Comparison of ENCODE assay signal across 5 fruit fly cellular contexts in the genomic region with DNA sequence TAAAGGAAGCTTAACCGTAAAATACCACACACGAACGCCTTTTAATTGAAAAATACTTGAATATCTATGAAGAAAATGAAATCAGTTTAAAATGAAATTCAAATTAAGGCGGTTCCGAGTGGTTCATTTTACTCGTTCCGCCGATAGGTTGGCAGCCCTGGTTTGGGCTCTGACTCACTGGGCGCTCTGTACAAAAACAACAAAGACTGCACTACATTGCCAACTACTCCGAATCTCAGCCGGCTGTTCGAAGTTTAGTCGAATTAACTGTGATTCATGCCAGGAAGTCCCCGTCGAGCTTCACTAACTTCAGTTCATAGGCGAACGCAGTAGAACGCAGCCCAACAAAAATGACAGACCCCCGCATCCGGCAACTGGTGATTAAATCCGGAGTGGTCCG.
A peak's percentile ranks its signal among the peaks of the same experiment; 100 is the strongest.
TF ChIP-seq lines count a peak whose summit lies in the region.

A gene (plus strand): TSS at position 212 of the 400 bp plus-strand sequence.

- peak; percentile 59 for TF ChIP-seq CTCF in whole organism, embryonic (GFP tag; optimal IDR thresholded peaks at IDR 0.05; lab: Kevin White, UChicago)

TF ChIP-seq in whole organism, adult, 20 proteins besides CTCF, POLR2A, EP300 and RAD21:
- TF ChIP-seq CG1620 (GFP tag; optimal IDR thresholded peaks at IDR 0.05; lab: Kevin White, UChicago): no peak
- TF ChIP-seq cic (GFP tag; optimal IDR thresholded peaks at IDR 0.05; lab: Kevin White, UChicago): peak; percentile 30
- TF ChIP-seq bab1 (GFP tag; optimal IDR thresholded peaks at IDR 0.05; lab: Kevin White, UChicago): peak; percentile 79
- TF ChIP-seq CG11617 (GFP tag; optimal IDR thresholded peaks at IDR 0.05; lab: Kevin White, UChicago): no peak
- peak; percentile 73 for TF ChIP-seq pad (GFP tag; optimal IDR thresholded peaks at IDR 0.05; lab: Kevin White, UChicago)
- TF ChIP-seq kay (GFP tag; lab: Kevin White, UChicago; ENCODE audit: borderline replicate concordance): peak; percentile 100
- peak; percentile 36 for TF ChIP-seq CG12768 (GFP tag; optimal IDR thresholded peaks at IDR 0.05; lab: Kevin White, UChicago)
- peak; percentile 88 for TF ChIP-seq CG14711 (tag; optimal IDR thresholded peaks at IDR 0.05; lab: Kevin White, UChicago)
- TF ChIP-seq CG7101 (tag; optimal IDR thresholded peaks at IDR 0.05; lab: Kevin White, UChicago): no peak
- TF ChIP-seq cnc (optimal IDR thresholded peaks at IDR 0.05; lab: Kevin White, UChicago): no peak

TF ChIP-seq in whole organism, embryonic, 481 proteins besides CTCF, POLR2A, EP300 and RAD21 (continues in another document):
- no peak for TF ChIP-seq CrebB (tag; optimal IDR thresholded peaks at IDR 0.05; lab: Kevin White, UChicago)
- TF ChIP-seq pfk (GFP tag; optimal IDR thresholded peaks at IDR 0.05; lab: Kevin White, UChicago): peak; percentile 97
- TF ChIP-seq E2f2 (GFP tag; IDR thresholded peaks at IDR 0.05; lab: Robert Waterston, UW): peak; percentile 98
- TF ChIP-seq CG10462 (GFP tag; optimal IDR thresholded peaks at IDR 0.05; lab: Kevin White, UChicago): no peak
- TF ChIP-seq CG4854 (GFP tag; optimal IDR thresholded peaks at IDR 0.05; lab: Kevin White, UChicago): peak; percentile 87
- TF ChIP-seq stwl (tag; optimal IDR thresholded peaks at IDR 0.05; lab: Kevin White, UChicago): peak; percentile 11
- TF ChIP-seq CG10267 (tag; optimal IDR thresholded peaks at IDR 0.05; lab: Kevin White, UChicago): peak; percentile 43
- TF ChIP-seq chinmo (GFP tag; IDR thresholded peaks at IDR 0.05; lab: Robert Waterston, UW; ENCODE audit: partially characterized antibody): peak; percentile 78; the same call in 1 of the 4 replicates
- TF ChIP-seq Mes4 (GFP tag; optimal IDR thresholded peaks at IDR 0.05; lab: Kevin White, UChicago): no peak
- TF ChIP-seq NC2α (GFP tag; optimal IDR thresholded peaks at IDR 0.05; lab: Kevin White, UChicago): no peak
- TF ChIP-seq MBD-R2 (GFP tag; IDR thresholded peaks at IDR 0.05; lab: Robert Waterston, UW): peak; percentile 64; the same call in 1 of the 2 replicates
- peak; percentile 52 for TF ChIP-seq HmgZ (tag; optimal IDR thresholded peaks at IDR 0.05; lab: Kevin White, UChicago)
- TF ChIP-seq Aef1 (GFP tag; IDR thresholded peaks at IDR 0.05; lab: Robert Waterston, UW): peak; percentile 32; the same call in 1 of the 3 replicates
- TF ChIP-seq Opbp (GFP tag; IDR thresholded peaks at IDR 0.05; lab: Robert Waterston, UW; ENCODE audit: partially characterized antibody): peak; percentile 55; the same call in 1 of the 3 replicates
- TF ChIP-seq gfzf (GFP tag; optimal IDR thresholded peaks at IDR 0.05; lab: Kevin White, UChicago): peak; percentile 37
- TF ChIP-seq exex (tag; optimal IDR thresholded peaks at IDR 0.05; lab: Kevin White, UChicago): no peak
- no peak for TF ChIP-seq D19A (tag; optimal IDR thresholded peaks at IDR 0.05; lab: Kevin White, UChicago)
- TF ChIP-seq Dp (GFP tag; optimal IDR thresholded peaks at IDR 0.05; lab: Kevin White, UChicago): peak; percentile 98

TF ChIP-seq in whole organism, prepupa, 60 proteins besides CTCF, POLR2A, EP300 and RAD21:
- peak; percentile 46; the same call in 2 of the 3 replicates for TF ChIP-seq CG6163 (GFP tag; IDR thresholded peaks at IDR 0.05; lab: Robert Waterston, UW)
- peak; percentile 94 for TF ChIP-seq CG1621 (tag; optimal IDR thresholded peaks at IDR 0.05; lab: Kevin White, UChicago)
- TF ChIP-seq Eip78C (GFP tag; lab: Kevin White, UChicago): peak; percentile 33
- TF ChIP-seq CG3032 (tag; optimal IDR thresholded peaks at IDR 0.05; lab: Kevin White, UChicago): peak; percentile 12
- no peak for TF ChIP-seq esn (GFP tag; optimal IDR thresholded peaks at IDR 0.05; lab: Kevin White, UChicago)
- TF ChIP-seq CG3919 (GFP tag; optimal IDR thresholded peaks at IDR 0.05; lab: Kevin White, UChicago): peak; percentile 34
- no peak for TF ChIP-seq CG10631 (GFP tag; optimal IDR thresholded peaks at IDR 0.05; lab: Kevin White, UChicago)
- TF ChIP-seq CG6808 (GFP tag; optimal IDR thresholded peaks at IDR 0.05; lab: Kevin White, UChicago): peak; percentile 36
- TF ChIP-seq Sox14 (GFP tag; optimal IDR thresholded peaks at IDR 0.05; lab: Kevin White, UChicago): peak; percentile 65
- TF ChIP-seq eg (GFP tag; IDR thresholded peaks at IDR 0.05; lab: Robert Waterston, UW): 0 out of 3 replicates have a peak, but pooled peaks have one; percentile 5
- TF ChIP-seq fd85E (GFP tag; optimal IDR thresholded peaks at IDR 0.05; lab: Kevin White, UChicago): no peak

TF ChIP-seq in whole organism, pupa, 21 proteins besides CTCF, POLR2A, EP300 and RAD21:
- TF ChIP-seq CG12605 (GFP tag; IDR thresholded peaks at IDR 0.05; lab: Robert Waterston, UW): 0 out of 2 replicates have a peak, but pooled peaks have one; percentile 8
- no peak for TF ChIP-seq CG13204 (GFP tag; optimal IDR thresholded peaks at IDR 0.05; lab: Kevin White, UChicago)
- no peak for TF ChIP-seq D1 (tag; optimal IDR thresholded peaks at IDR 0.05; lab: Kevin White, UChicago)
- TF ChIP-seq CG17806 (tag; optimal IDR thresholded peaks at IDR 0.05; lab: Kevin White, UChicago): peak; percentile 11
- TF ChIP-seq Snoo (tag; optimal IDR thresholded peaks at IDR 0.05; lab: Kevin White, UChicago): no peak
- TF ChIP-seq CG14655 (GFP tag; optimal IDR thresholded peaks at IDR 0.05; lab: Kevin White, UChicago): no peak
- TF ChIP-seq rn (GFP tag; IDR thresholded peaks at IDR 0.05; lab: Robert Waterston, UW): no peak
- peak; percentile 49 for TF ChIP-seq gl (tag; optimal IDR thresholded peaks at IDR 0.05; lab: Kevin White, UChicago)
- no peak for TF ChIP-seq CG15710 (tag; optimal IDR thresholded peaks at IDR 0.05; lab: Kevin White, UChicago)
- TF ChIP-seq CG4496 (GFP tag; IDR thresholded peaks at IDR 0.05; lab: Robert Waterston, UW): peak; percentile 61; the same call in 2 of the 3 replicates

TF ChIP-seq in whole organism, wandering third instar larva, 38 proteins besides CTCF, POLR2A, EP300 and RAD21:
- TF ChIP-seq woc (GFP tag; optimal IDR thresholded peaks at IDR 0.05; lab: Kevin White, UChicago) (no peak), Sp1 (GFP tag; optimal IDR thresholded peaks at IDR 0.05; lab: Kevin White, UChicago) (no peak), Hr83 (GFP tag; optimal IDR thresholded peaks at IDR 0.05; lab: Kevin White, UChicago; ENCODE audit: poor library complexity, severe bottlenecking) (no peak), Myc (optimal IDR thresholded peaks at IDR 0.05; lab: Kevin White, UChicago) (peak; percentile 8), jim (GFP tag; optimal IDR thresholded peaks at IDR 0.05; lab: Kevin White, UChicago) (peak; percentile 35), GATAd (GFP tag; optimal IDR thresholded peaks at IDR 0.05; lab: Kevin White, UChicago) (no peak), usp (GFP tag; optimal IDR thresholded peaks at IDR 0.05; lab: Kevin White, UChicago) (no peak), Dfd (GFP tag; optimal IDR thresholded peaks at IDR 0.05; lab: Kevin White, UChicago) (no peak), dl (GFP tag; optimal IDR thresholded peaks at IDR 0.05; lab: Kevin White, UChicago; ENCODE audit: insufficient read depth in 1 of 2, partially characterized antibody in 2 of 2) (no peak), CG32264 (GFP tag; optimal IDR thresholded peaks at IDR 0.05; lab: Kevin White, UChicago) (no peak), Rel (GFP tag; optimal IDR thresholded peaks at IDR 0.05; lab: Kevin White, UChicago) (no peak), Rel (tag; optimal IDR thresholded peaks at IDR 0.05; lab: Kevin White, UChicago) (peak; percentile 82), sv (GFP tag; optimal IDR thresholded peaks at IDR 0.05; lab: Kevin White, UChicago) (no peak), Jra (GFP tag; optimal IDR thresholded peaks at IDR 0.05; lab: Kevin White, UChicago) (peak; percentile 97)
TF ChIP-seq in whole organism, wandering third instar larva: peak in this region for 4.
